Fruit fly (Drosophila melanogaster) whole organism, embryonic: ENCODE results near the gene CG14082.

Experiments used
- Atf3 ChIP-seq: fragments of 200-800 bp; sonication (Bioruptor generic); optimal IDR thresholded peaks from 3 replicates; lab custom pipeline; 2016; ENCODE audit warnings: missing biosample characterization, missing genetic modification characterization
- BtbVII ChIP-seq: fragments of 200-800 bp; sonication (Bioruptor generic); optimal IDR thresholded peaks from 3 replicates; lab custom pipeline; 2017; ENCODE audit warnings: missing biosample characterization, mild to moderate bottlenecking, missing genetic modification characterization
- CG10654 ChIP-seq: fragments of 200-800 bp; sonication (Bioruptor generic); optimal IDR thresholded peaks from 2 replicates; lab custom pipeline; 2016; ENCODE audit warnings: missing biosample characterization, missing genetic modification characterization
- CG12744 ChIP-seq: fragments of 200-800 bp; sonication (Bioruptor generic); optimal IDR thresholded peaks from 2 replicates; lab custom pipeline; 2016; ENCODE audit warnings: missing biosample characterization, missing genetic modification characterization
- CG12769 ChIP-seq: fragments of 200-800 bp; sonication (Bioruptor generic); optimal IDR thresholded peaks from 2 replicates; lab custom pipeline; 2019; ENCODE audit warnings: missing biosample characterization, mild to moderate bottlenecking, missing genetic modification characterization, moderate library complexity
- CG13296 ChIP-seq: fragments of 200-800 bp; sonication (Bioruptor generic); optimal IDR thresholded peaks from 3 replicates; lab custom pipeline; 2018; ENCODE audit warnings: missing biosample characterization, mild to moderate bottlenecking, missing genetic modification characterization
- CG1647 ChIP-seq: fragments of 200-800 bp; sonication (Bioruptor generic); optimal IDR thresholded peaks from 3 replicates; lab custom pipeline; 2016; ENCODE audit warnings: missing biosample characterization, missing genetic modification characterization
- CG17361 ChIP-seq: fragments of 200-800 bp; sonication (Bioruptor generic); IDR thresholded peaks from 3 replicates; pipeline ENCODE4 v1.3.6; 2022; ENCODE audit warnings: missing biosample characterization, missing genetic modification characterization
- CG17568 ChIP-seq: fragments of 200-800 bp; sonication (Bioruptor generic); optimal IDR thresholded peaks from 2 replicates; lab custom pipeline; 2018; ENCODE audit warnings: missing biosample characterization, mild to moderate bottlenecking, missing genetic modification characterization, moderate library complexity
- CG17912 ChIP-seq: fragments of 200-800 bp; sonication (Bioruptor generic); optimal IDR thresholded peaks from 2 replicates; lab custom pipeline; 2018; ENCODE audit warnings: missing biosample characterization, mild to moderate bottlenecking, missing genetic modification characterization
- CG2202 ChIP-seq: fragments of 200-800 bp; sonication (Bioruptor generic); optimal IDR thresholded peaks from 2 replicates; lab custom pipeline; 2018; ENCODE audit warnings: missing biosample characterization, mild to moderate bottlenecking, missing genetic modification characterization
- CG31441 ChIP-seq: fragments of 200-800 bp; sonication (Bioruptor generic); IDR thresholded peaks from 2 replicates; pipeline ENCODE4 v1.3.6; 2022; ENCODE audit warnings: missing biosample characterization, missing genetic modification characterization
- CG32532 ChIP-seq: fragments of 200-800 bp; sonication (Bioruptor generic); IDR thresholded peaks from 2 replicates; pipeline ENCODE4 v1.3.6; 2022; ENCODE audit warnings: missing biosample characterization, missing genetic modification characterization
- CG32772 ChIP-seq: fragments of 200-800 bp; sonication (Bioruptor generic); IDR thresholded peaks from 2 replicates; pipeline ENCODE4 v1.3.6; 2022; ENCODE audit warnings: missing biosample characterization, missing genetic modification characterization
- CG3281 ChIP-seq: fragments of 200-800 bp; sonication (Bioruptor generic); optimal IDR thresholded peaks from 3 replicates; lab custom pipeline; 2017; ENCODE audit warnings: missing biosample characterization, mild to moderate bottlenecking, missing genetic modification characterization
- CG4617 ChIP-seq: fragments of 200-800 bp; sonication (Bioruptor generic); optimal IDR thresholded peaks from 3 replicates; lab custom pipeline; 2016; ENCODE audit warnings: missing biosample characterization, missing genetic modification characterization, borderline replicate concordance
- CG8359 ChIP-seq: fragments of 200-800 bp; sonication (Bioruptor generic); optimal IDR thresholded peaks from 2 replicates; lab custom pipeline; 2017; ENCODE audit warnings: missing biosample characterization, mild to moderate bottlenecking, missing genetic modification characterization, borderline replicate concordance
- CG9932 ChIP-seq: fragments of 200-800 bp; sonication (Bioruptor generic); IDR thresholded peaks from 2 replicates; pipeline ENCODE4 v1.3.6; 2022; ENCODE audit warnings: missing biosample characterization, missing genetic modification characterization
- CrebB ChIP-seq: fragments of 200-800 bp; sonication (Bioruptor generic); optimal IDR thresholded peaks from 3 replicates; lab custom pipeline; 2018; ENCODE audit warnings: missing biosample characterization, mild to moderate bottlenecking, missing genetic modification characterization
- D19A ChIP-seq: fragments of 200-800 bp; optimal IDR thresholded peaks from 3 replicates; lab custom pipeline; 2019; ENCODE audit warnings: missing biosample characterization, mild to moderate bottlenecking, missing genetic modification characterization, moderate library complexity
- Dip3 ChIP-seq: fragments of 200-800 bp; sonication (Bioruptor generic); optimal IDR thresholded peaks from 3 replicates; lab custom pipeline; 2016; ENCODE audit warnings: missing biosample characterization, missing genetic modification characterization
- Drgx ChIP-seq: fragments of 200-800 bp; sonication (Bioruptor generic); IDR thresholded peaks from 2 replicates; pipeline ENCODE4 v1.3.6; 2022; ENCODE audit warnings: missing biosample characterization, missing genetic modification characterization
- Fer3 ChIP-seq: fragments of 200-800 bp; sonication (Bioruptor generic); optimal IDR thresholded peaks from 2 replicates; lab custom pipeline; 2018; ENCODE audit warnings: missing biosample characterization, mild to moderate bottlenecking, missing genetic modification characterization, moderate library complexity
- HmgZ ChIP-seq: fragments of 200-800 bp; sonication (Bioruptor generic); optimal IDR thresholded peaks from 2 replicates; lab custom pipeline; 2018; ENCODE audit warnings: missing biosample characterization, mild to moderate bottlenecking, missing genetic modification characterization
- Hr78 ChIP-seq, 2 experiments: fragments of 200-800 bp in 1 of 2; fragments of >200 bp in 1 of 2; sonication (Bioruptor generic) in 1 of 2; optimal IDR thresholded peaks; 2 replicates each; lab custom pipeline; 2017 to 2019; ENCODE audit warnings: missing biosample characterization in 2 of 2, missing genetic modification characterization in 2 of 2, mild to moderate bottlenecking in 1 of 2, moderate library complexity in 1 of 2
- Kr ChIP-seq: fragments of 200-800 bp; sonication (Bioruptor generic); optimal IDR thresholded peaks from 2 replicates; lab custom pipeline; 2017; ENCODE audit warnings: missing biosample characterization, mild to moderate bottlenecking, missing genetic modification characterization
- NK7.1 ChIP-seq: fragments of 200-800 bp; sonication (Bioruptor generic); optimal IDR thresholded peaks from 3 replicates; lab custom pipeline; 2016; ENCODE audit warnings: missing biosample characterization, missing genetic modification characterization
- Nf-YB ChIP-seq: fragments of 200-800 bp; sonication (Bioruptor generic); optimal IDR thresholded peaks from 3 replicates; lab custom pipeline; 2019; ENCODE audit warnings: missing biosample characterization, mild to moderate bottlenecking, missing genetic modification characterization, moderate library complexity
- Ravus ChIP-seq: fragments of 200-800 bp; sonication (Bioruptor generic); IDR thresholded peaks from 2 replicates; pipeline ENCODE4 v1.3.6; 2022; ENCODE audit warnings: missing biosample characterization, missing genetic modification characterization
- Sox100B ChIP-seq: fragments of 200-800 bp; sonication (Bioruptor generic); optimal IDR thresholded peaks from 3 replicates; lab custom pipeline; 2018; ENCODE audit warnings: missing biosample characterization, mild to moderate bottlenecking, missing genetic modification characterization
- Stat92E ChIP-seq, 3 experiments: fragments of >200 bp in 2 of 3; fragments of 200-800 bp in 1 of 3; sonication (Bioruptor generic) in 1 of 3; optimal IDR thresholded peaks; 2 replicates each; lab custom pipeline; 2017 to 2019; ENCODE audit warnings: missing biosample characterization in 3 of 3, missing genetic modification characterization in 3 of 3, mild to moderate bottlenecking in 1 of 3, moderate library complexity in 1 of 3
- bbx ChIP-seq: fragments of 200-800 bp; sonication (Bioruptor generic); IDR thresholded peaks from 2 replicates; pipeline ENCODE4 v1.3.6; 2022; ENCODE audit warnings: missing biosample characterization, missing genetic modification characterization; ENCODE audit not compliant: partially characterized antibody
- chif ChIP-seq, 2 experiments: fragments of 200-800 bp; sonication (Bioruptor generic); optimal IDR thresholded peaks; 3 replicates each; lab custom pipeline; 2016; ENCODE audit warnings: missing biosample characterization in 2 of 2, missing genetic modification characterization in 2 of 2
- croc ChIP-seq: fragments of 200-800 bp; sonication (Bioruptor generic); conservative IDR thresholded peaks from 3 replicates; pipeline ENCODE4 v1.3.6; 2022; ENCODE audit warnings: missing biosample characterization, missing genetic modification characterization
- dysf ChIP-seq: fragments of 200-800 bp; sonication (Bioruptor generic); IDR thresholded peaks from 3 replicates; pipeline ENCODE4 v1.3.6; 2022; ENCODE audit warnings: missing biosample characterization, missing genetic modification characterization
- emc ChIP-seq: fragments of 200-800 bp; sonication (Bioruptor generic); optimal IDR thresholded peaks from 2 replicates; lab custom pipeline; 2016; ENCODE audit warnings: missing biosample characterization, missing genetic modification characterization
- grau ChIP-seq: fragments of 200-800 bp; optimal IDR thresholded peaks from 3 replicates; lab custom pipeline; 2019; ENCODE audit warnings: missing biosample characterization, mild to moderate bottlenecking, missing genetic modification characterization, moderate library complexity
- hbn ChIP-seq: fragments of 200-800 bp; sonication (Bioruptor generic); IDR thresholded peaks from 2 replicates; pipeline ENCODE4 v1.3.6; 2022; ENCODE audit warnings: missing biosample characterization, missing genetic modification characterization; ENCODE audit not compliant: partially characterized antibody
- kah ChIP-seq: fragments of 200-800 bp; sonication (Bioruptor generic); optimal IDR thresholded peaks from 2 replicates; lab custom pipeline; 2018; ENCODE audit warnings: missing biosample characterization, mild to moderate bottlenecking, missing genetic modification characterization
- lab ChIP-seq: fragments of 200-800 bp; sonication (Bioruptor generic); optimal IDR thresholded peaks from 3 replicates; lab custom pipeline; 2017; ENCODE audit warnings: missing biosample characterization, missing genetic modification characterization, mild to moderate bottlenecking, moderate library complexity, missing genetic modification reagents
- lov ChIP-seq, 2 experiments: fragments of 200-800 bp in 1 of 2; fragments of >200 bp in 1 of 2; sonication (Bioruptor generic) in 1 of 2; IDR thresholded peaks in 1 of 2; optimal IDR thresholded peaks in 1 of 2; 2 replicates in 1 of 2; 3 replicates in 1 of 2; pipeline versions ENCODE4 v1.3.6 to Lab custom; 2017 to 2022; ENCODE audit warnings: missing biosample characterization in 1 of 2, missing genetic modification characterization in 1 of 2
- odd ChIP-seq: fragments of 200-800 bp; sonication (Bioruptor generic); optimal IDR thresholded peaks from 2 replicates; lab custom pipeline; 2017; ENCODE audit warnings: missing biosample characterization, mild to moderate bottlenecking, missing genetic modification characterization
- row ChIP-seq: fragments of 200-800 bp; sonication (Bioruptor generic); IDR thresholded peaks from 3 replicates; pipeline ENCODE4 v1.3.6; 2022; ENCODE audit warnings: missing biosample characterization, missing genetic modification characterization
- salm ChIP-seq: fragments of 200-800 bp; sonication (Bioruptor generic); optimal IDR thresholded peaks from 2 replicates; lab custom pipeline; 2018; ENCODE audit warnings: missing biosample characterization, mild to moderate bottlenecking, missing genetic modification characterization
- slou ChIP-seq: fragments of 200-800 bp; sonication (Bioruptor generic); optimal IDR thresholded peaks from 3 replicates; lab custom pipeline; 2016; ENCODE audit warnings: missing biosample characterization, missing genetic modification characterization
- slp2 ChIP-seq: fragments of 200-800 bp; sonication (Bioruptor generic); optimal IDR thresholded peaks from 2 replicates; lab custom pipeline; 2016; ENCODE audit warnings: missing biosample characterization, missing genetic modification characterization
- stwl ChIP-seq: fragments of 200-800 bp; sonication (Bioruptor generic); optimal IDR thresholded peaks from 3 replicates; lab custom pipeline; 2018; ENCODE audit warnings: missing biosample characterization, mild to moderate bottlenecking, missing genetic modification characterization, moderate library complexity
- zfh2 ChIP-seq: fragments of 200-800 bp; sonication (Bioruptor generic); optimal IDR thresholded peaks from 2 replicates; lab custom pipeline; 2016; ENCODE audit warnings: missing biosample characterization, missing genetic modification characterization

CG14082 gene

DNA sequence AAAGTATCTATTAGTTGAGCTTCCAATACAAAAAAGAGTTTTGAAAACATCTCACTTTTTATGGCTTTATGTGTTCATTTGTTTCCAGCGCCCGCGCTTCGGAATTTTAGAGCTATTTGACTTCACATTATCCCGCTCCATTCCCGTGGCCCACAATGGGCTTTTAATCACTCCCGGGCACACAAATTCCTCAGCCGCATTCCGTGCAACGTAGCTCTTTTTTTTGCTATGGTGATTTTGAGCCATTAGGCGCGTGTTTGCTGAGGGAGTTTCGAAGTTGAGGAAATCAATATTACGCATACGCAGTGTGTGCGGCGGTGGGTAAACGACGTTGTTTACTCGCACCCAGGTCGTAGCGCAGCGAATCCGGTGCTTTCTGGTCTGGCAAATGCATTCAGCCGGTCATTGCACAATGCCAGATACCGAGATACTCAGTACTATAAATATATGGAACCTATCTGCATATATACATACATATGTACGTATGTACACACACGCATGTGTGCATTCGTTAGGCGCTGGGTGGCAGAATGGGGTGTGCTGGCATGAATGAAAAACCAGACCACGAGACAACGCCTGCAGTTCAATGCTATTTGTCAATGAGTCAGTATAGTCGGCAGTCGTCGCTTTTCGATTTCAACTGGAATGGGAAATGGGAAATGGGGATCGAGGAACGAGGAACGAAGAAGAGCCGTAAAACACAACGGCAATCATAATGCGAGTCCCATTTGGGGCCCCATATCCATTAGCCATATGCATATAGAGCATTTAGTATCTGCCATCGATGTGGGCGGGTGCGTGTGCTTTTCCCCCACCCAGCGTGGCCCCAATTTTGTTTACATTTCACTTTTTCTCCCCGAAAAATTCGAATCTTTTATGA, 65.5 kb downstream of the CG14082 start (continued):
- TF ChIP-seq BtbVII (GFP tag; lab: Kevin White, UChicago), result no peak
- no peak for TF ChIP-seq croc (GFP tag; lab: Robert Waterston, UW)
- TF ChIP-seq stwl (tag; lab: Kevin White, UChicago), result no peak
- no peak for TF ChIP-seq CG17361 (GFP tag; lab: Robert Waterston, UW)
- TF ChIP-seq salm (tag; lab: Kevin White, UChicago), result no peak
- no peak for TF ChIP-seq CG1647 (GFP tag; lab: Kevin White, UChicago)
- no peak for TF ChIP-seq slou (GFP tag; lab: Kevin White, UChicago)
- no peak for TF ChIP-seq HmgZ (tag; lab: Kevin White, UChicago)
- TF ChIP-seq D19A, result no peak
- no peak for TF ChIP-seq zfh2 (GFP tag; lab: Kevin White, UChicago)
- no peak for TF ChIP-seq Nf-YB
- TF ChIP-seq CG12769 (tag; lab: Kevin White, UChicago), result peak; percentile 69
- TF ChIP-seq chif (GFP tag; optimal IDR thresholded peaks at IDR 0.05; lab: Kevin White, UChicago), result peak in 1 of 2 experiments; percentile 0
- no peak for TF ChIP-seq Atf3 (GFP tag; lab: Kevin White, UChicago)
- TF ChIP-seq CG17568 (GFP tag; lab: Kevin White, UChicago), result no peak
- TF ChIP-seq CG12744 (GFP tag; lab: Kevin White, UChicago), result no peak
- peak; percentile 49; the same call in 1 of the 2 replicates for TF ChIP-seq Drgx (GFP tag; lab: Robert Waterston, UW)
- TF ChIP-seq CG10654 (GFP tag; lab: Kevin White, UChicago), result no peak
- TF ChIP-seq NK7.1 (GFP tag; lab: Kevin White, UChicago), result no peak
- no peak for TF ChIP-seq CG9932 (GFP tag; lab: Robert Waterston, UW)
- no peak for TF ChIP-seq Stat92E (GFP tag; optimal IDR thresholded peaks at IDR 0.05; lab: Kevin White, UChicago)
- TF ChIP-seq lov (optimal IDR thresholded peaks at IDR 0.05; lab: Kevin White, UChicago), result no peak
- TF ChIP-seq lov (GFP tag; IDR thresholded peaks at IDR 0.05; lab: Robert Waterston, UW), result no peak
- no peak for TF ChIP-seq emc (GFP tag; lab: Kevin White, UChicago)
- peak; percentile 30 for TF ChIP-seq Sox100B (GFP tag; lab: Kevin White, UChicago)
- TF ChIP-seq CG32532 (GFP tag; lab: Robert Waterston, UW), result no peak
- peak; percentile 37 for TF ChIP-seq odd (GFP tag; lab: Kevin White, UChicago)
- TF ChIP-seq hbn (GFP tag; lab: Robert Waterston, UW), result no peak
- no peak for TF ChIP-seq CG32772 (GFP tag; lab: Robert Waterston, UW)
- no peak for TF ChIP-seq row (GFP tag; lab: Robert Waterston, UW)
- TF ChIP-seq dysf, result no peak
- TF ChIP-seq bbx (GFP tag; lab: Robert Waterston, UW), result no peak
- no peak for TF ChIP-seq Hr78 (GFP tag; optimal IDR thresholded peaks at IDR 0.05; lab: Kevin White, UChicago)
- no peak for TF ChIP-seq CG2202 (tag; lab: Kevin White, UChicago)
- TF ChIP-seq slp2 (GFP tag; lab: Kevin White, UChicago), result no peak
- no peak for TF ChIP-seq CrebB (tag; lab: Kevin White, UChicago)
- TF ChIP-seq CG13296 (GFP tag; lab: Kevin White, UChicago), result no peak
- no peak for TF ChIP-seq Fer3 (tag; lab: Kevin White, UChicago)
- no peak for TF ChIP-seq Dip3 (GFP tag; lab: Kevin White, UChicago)
- no peak for TF ChIP-seq grau (tag; lab: Kevin White, UChicago)
- no peak for TF ChIP-seq Ravus (GFP tag; lab: Robert Waterston, UW)
- no peak for TF ChIP-seq kah (GFP tag; lab: Kevin White, UChicago)
- no peak for TF ChIP-seq CG3281 (GFP tag; lab: Kevin White, UChicago)
- peak; percentile 34 for TF ChIP-seq CG8359
- TF ChIP-seq CG4617 (GFP tag; lab: Kevin White, UChicago), result no peak
- no peak for TF ChIP-seq Kr
- TF ChIP-seq lab (GFP tag; lab: Kevin White, UChicago), result peak; percentile 22
- no peak for TF ChIP-seq CG31441 (GFP tag; lab: Robert Waterston, UW)
- TF ChIP-seq CG17912, result peak; percentile 38
